Fruit fly (Drosophila melanogaster): ENCODE results near the gene Nlg3.

Nlg3 gene

DNA sequence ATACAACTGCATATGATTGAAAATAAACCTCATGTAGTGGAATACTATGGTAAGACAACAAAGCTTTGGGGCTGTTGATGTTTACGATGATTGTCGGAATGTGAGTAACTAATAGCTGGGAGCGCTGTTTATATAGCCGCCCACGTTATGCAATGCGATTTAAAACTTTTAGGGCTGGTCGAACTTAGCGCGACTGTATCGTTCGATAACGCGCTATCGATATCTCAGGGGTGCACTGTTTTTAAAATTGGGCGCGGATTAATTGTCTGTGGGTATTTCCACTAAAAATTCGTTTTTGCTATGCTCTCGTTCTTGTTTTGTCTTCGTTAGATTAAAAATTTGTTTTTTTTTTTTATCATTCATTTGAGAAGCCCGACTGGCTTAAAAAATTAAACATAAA, 4.3 kb upstream of the Nlg3 start (continued):
- TF ChIP-seq Tbp (GFP tag; optimal IDR thresholded peaks at IDR 0.05) = no peak
- peak; percentile 42; the same call in 1 of the 2 replicates for TF ChIP-seq ato (GFP tag; IDR thresholded peaks at IDR 0.05; ENCODE audit: partially characterized antibody)
- TF ChIP-seq CG16813 (GFP tag; IDR thresholded peaks at IDR 0.05; ENCODE audit: partially characterized antibody) = peak; percentile 55
- no peak for TF ChIP-seq az2 (GFP tag; optimal IDR thresholded peaks at IDR 0.05)
- TF ChIP-seq CG10321 (GFP tag; IDR thresholded peaks at IDR 0.05) = no peak
- no peak for TF ChIP-seq Dip3 (GFP tag; optimal IDR thresholded peaks at IDR 0.05)
- peak; percentile 26 for TF ChIP-seq CG18011 (GFP tag; optimal IDR thresholded peaks at IDR 0.05)
- no peak for TF ChIP-seq Asciz (GFP tag; optimal IDR thresholded peaks at IDR 0.05)
- no peak for TF ChIP-seq cwo (GFP tag; optimal IDR thresholded peaks at IDR 0.05)
- peak; percentile 7 for TF ChIP-seq CG33213 (GFP tag; optimal IDR thresholded peaks at IDR 0.05)
- no peak for TF ChIP-seq Bdp1 (GFP tag; optimal IDR thresholded peaks at IDR 0.05)
- no peak for TF ChIP-seq ac (GFP tag; optimal IDR thresholded peaks at IDR 0.05)
- no peak for TF ChIP-seq CTCF (GFP tag; optimal IDR thresholded peaks at IDR 0.05)
- no peak for TF ChIP-seq NK7.1 (GFP tag; optimal IDR thresholded peaks at IDR 0.05)
- no peak for TF ChIP-seq Dek (tag; optimal IDR thresholded peaks at IDR 0.05)
- no peak for TF ChIP-seq CG15269 (tag; optimal IDR thresholded peaks at IDR 0.05)
- no peak for TF ChIP-seq CG9437 (GFP tag; optimal IDR thresholded peaks at IDR 0.05)
- TF ChIP-seq CG11456 (GFP tag; IDR thresholded peaks at IDR 0.05) = no peak
- TF ChIP-seq gcm2 (GFP tag; optimal IDR thresholded peaks at IDR 0.05) = no peak
- TF ChIP-seq Pdp1 (GFP tag; optimal IDR thresholded peaks at IDR 0.05) = peak in 1 of 2 experiments; percentile 100
- TF ChIP-seq CG10431 (GFP tag; optimal IDR thresholded peaks at IDR 0.05) = no peak
- no peak for TF ChIP-seq CG4360 (GFP tag; IDR thresholded peaks at IDR 0.05)
- no peak for TF ChIP-seq tgo (GFP tag; IDR thresholded peaks at IDR 0.05)
- TF ChIP-seq her (GFP tag; optimal IDR thresholded peaks at IDR 0.05) = no peak
- no peak for TF ChIP-seq CG12942 (GFP tag; optimal IDR thresholded peaks at IDR 0.05)
- no peak for TF ChIP-seq grau (tag; optimal IDR thresholded peaks at IDR 0.05)
- TF ChIP-seq Max (GFP tag; optimal IDR thresholded peaks at IDR 0.05) = no peak
- TF ChIP-seq lbe (GFP tag; optimal IDR thresholded peaks at IDR 0.05) = no peak
- no peak for TF ChIP-seq CG12744 (GFP tag; optimal IDR thresholded peaks at IDR 0.05)
- TF ChIP-seq CG1832 (GFP tag; optimal IDR thresholded peaks at IDR 0.05) = no peak
- peak; percentile 10; the same call in 1 of the 2 replicates for TF ChIP-seq sob (GFP tag; IDR thresholded peaks at IDR 0.05)
- no peak for TF ChIP-seq Eip74EF (GFP tag; optimal IDR thresholded peaks at IDR 0.05)

DNA sequence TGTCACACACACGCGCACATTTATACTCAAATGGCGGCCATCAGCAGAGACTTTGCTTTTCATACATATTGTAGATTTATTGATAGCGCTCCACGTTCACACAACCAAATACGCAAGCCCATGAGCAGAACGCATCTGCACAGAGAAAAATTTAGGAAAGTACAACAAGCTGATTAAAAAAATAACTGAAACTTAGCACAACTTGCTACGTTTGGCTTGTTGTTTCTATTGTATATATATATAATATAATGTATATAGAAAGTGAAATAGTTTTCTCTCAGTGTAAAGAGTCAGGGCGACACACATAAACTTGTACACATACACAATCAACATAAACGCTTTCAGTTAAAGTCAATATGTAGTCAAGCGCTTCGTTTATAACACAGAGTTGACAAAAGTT, 48.0 kb downstream of the Nlg3 start:
- peak; percentile 22; the same call in 1 of the 3 replicates for TF ChIP-seq H15 (GFP tag; IDR thresholded peaks at IDR 0.05)
- TF ChIP-seq CG14965 (GFP tag; optimal IDR thresholded peaks at IDR 0.05; ENCODE audit: borderline replicate concordance) = no peak
- TF ChIP-seq Oli (tag; optimal IDR thresholded peaks at IDR 0.05) = peak; percentile 51
- no peak for TF ChIP-seq CG1529 (GFP tag; optimal IDR thresholded peaks at IDR 0.05)
- TF ChIP-seq kni (GFP tag; optimal IDR thresholded peaks at IDR 0.05) = no peak
- TF ChIP-seq chinmo (GFP tag; IDR thresholded peaks at IDR 0.05; ENCODE audit: partially characterized antibody) = no peak
- TF ChIP-seq CG6254 (GFP tag; optimal IDR thresholded peaks at IDR 0.05) = no peak
- TF ChIP-seq Mes4 (GFP tag; optimal IDR thresholded peaks at IDR 0.05) = no peak
- TF ChIP-seq CG2678 (tag; optimal IDR thresholded peaks at IDR 0.05) = peak; percentile 66
- no peak for TF ChIP-seq zen (tag; optimal IDR thresholded peaks at IDR 0.05)
- TF ChIP-seq CG18476 (GFP tag; optimal IDR thresholded peaks at IDR 0.05) = no peak
- TF ChIP-seq hkb (optimal IDR thresholded peaks at IDR 0.05) = no peak
- no peak for TF ChIP-seq hkb (GFP tag; IDR thresholded peaks at IDR 0.05)
- TF ChIP-seq CG11456 (GFP tag; IDR thresholded peaks at IDR 0.05) = 0 out of 3 replicates have a peak, but pooled peaks have one; percentile 10
- peak; percentile 21 for TF ChIP-seq CG15514 (GFP tag; optimal IDR thresholded peaks at IDR 0.05)
- peak; percentile 37; the same call in 2 of the 3 replicates for TF ChIP-seq CG14050 (GFP tag; IDR thresholded peaks at IDR 0.05)
- peak; percentile 6 for TF ChIP-seq gsb-n (tag; optimal IDR thresholded peaks at IDR 0.05)
- no peak for TF ChIP-seq CG11560 (tag; IDR thresholded peaks at IDR 0.05)
- TF ChIP-seq Sox100B (GFP tag; optimal IDR thresholded peaks at IDR 0.05) = peak; percentile 26
- TF ChIP-seq CG13296 (GFP tag; optimal IDR thresholded peaks at IDR 0.05) = peak; percentile 56
- no peak for TF ChIP-seq CG15011 (GFP tag; optimal IDR thresholded peaks at IDR 0.05)
- TF ChIP-seq fd102C (GFP tag; optimal IDR thresholded peaks at IDR 0.05) = no peak

All from whole organism, embryonic.